Worm (Caenorhabditis elegans): ENCODE data around the gene M110.9.

M110.9 gene

ce11 chrII:8273060-8273459 is 42.0 kb downstream of the M110.9 start:
- TF ChIP-seq tlp-1 (tag; optimal IDR thresholded peaks at IDR 0.05): no peak
- no peak for TF ChIP-seq nhr-76 (tag; optimal IDR thresholded peaks at IDR 0.05)
- no peak for TF ChIP-seq Y116A8C.19 (tag; optimal IDR thresholded peaks at IDR 0.05; ENCODE audit: borderline replicate concordance)
- TF ChIP-seq C34B4.2 (tag; optimal IDR thresholded peaks at IDR 0.05): no peak
- TF ChIP-seq nhr-90 (tag; optimal IDR thresholded peaks at IDR 0.05; ENCODE audit: poor library complexity): no peak
- no peak for TF ChIP-seq nhr-71 (tag; optimal IDR thresholded peaks at IDR 0.05)
- no peak for TF ChIP-seq irx-1 (tag; optimal IDR thresholded peaks at IDR 0.05)
- TF ChIP-seq ceh-82 (tag; optimal IDR thresholded peaks at IDR 0.05): no peak
- TF ChIP-seq ets-5 (GFP tag; IDR thresholded peaks at IDR 0.05): no peak
- no peak for TF ChIP-seq ceh-90 (tag; optimal IDR thresholded peaks at IDR 0.05)
- TF ChIP-seq pax-3 (tag; optimal IDR thresholded peaks at IDR 0.05): no peak
- TF ChIP-seq nhr-84 (tag; optimal IDR thresholded peaks at IDR 0.05): no peak
- TF ChIP-seq nhr-77 (tag; optimal IDR thresholded peaks at IDR 0.05): no peak
- no peak for TF ChIP-seq nhr-12 (tag; optimal IDR thresholded peaks at IDR 0.05)
- no peak for TF ChIP-seq lin-35 (GFP tag; optimal IDR thresholded peaks at IDR 0.05)
- no peak for TF ChIP-seq unc-130 (tag; optimal IDR thresholded peaks at IDR 0.05)

- TF ChIP-seq snpc-4 (tag; optimal IDR thresholded peaks at IDR 0.05): no peak
- TF ChIP-seq nhr-76 (tag; optimal IDR thresholded peaks at IDR 0.05): no peak
- no peak for TF ChIP-seq mep-1 (tag; optimal IDR thresholded peaks at IDR 0.05)
- TF ChIP-seq egl-27 (tag; optimal IDR thresholded peaks at IDR 0.05): no peak
- no peak for TF ChIP-seq hlh-4 (tag; optimal IDR thresholded peaks at IDR 0.05)
- no peak for TF ChIP-seq unc-98 (GFP tag; IDR thresholded peaks at IDR 0.05)
- TF ChIP-seq nhr-90 (tag; optimal IDR thresholded peaks at IDR 0.05; ENCODE audit: poor library complexity): no peak
- TF ChIP-seq dpl-1 (GFP tag; optimal IDR thresholded peaks at IDR 0.05): peak; percentile 88 to 92 (median 90)
- peak; percentile 53 for TF ChIP-seq lin-15B (tag; optimal IDR thresholded peaks at IDR 0.05)
- no peak for TF ChIP-seq nhr-47 (tag; optimal IDR thresholded peaks at IDR 0.05)
- peak; percentile 39 for TF ChIP-seq skn-1 (tag; optimal IDR thresholded peaks at IDR 0.05)
- TF ChIP-seq nhr-20 (tag; optimal IDR thresholded peaks at IDR 0.05): peak; percentile 18
- TF ChIP-seq fkh-8 (tag; optimal IDR thresholded peaks at IDR 0.05): no peak
- no peak for TF ChIP-seq irx-1 (tag; optimal IDR thresholded peaks at IDR 0.05)
- TF ChIP-seq ztf-11 (tag; optimal IDR thresholded peaks at IDR 0.05): no peak
- TF ChIP-seq vab-15 (tag; optimal IDR thresholded peaks at IDR 0.05): no peak
- TF ChIP-seq F16B12.6 (tag; optimal IDR thresholded peaks at IDR 0.05): peak; percentile 78
- TF ChIP-seq ceh-63 (GFP tag; optimal IDR thresholded peaks at IDR 0.05): no peak
- TF ChIP-seq lin-35 (GFP tag; optimal IDR thresholded peaks at IDR 0.05): peak; percentile 91 to 96
- TF ChIP-seq nhr-77 (tag; optimal IDR thresholded peaks at IDR 0.05): no peak
- no peak for TF ChIP-seq aly-2 (tag; optimal IDR thresholded peaks at IDR 0.05)
- TF ChIP-seq pax-3 (tag; optimal IDR thresholded peaks at IDR 0.05): no peak
- peak; percentile 1 for TF ChIP-seq fos-1 (tag; optimal IDR thresholded peaks at IDR 0.05)
- TF ChIP-seq mef-2 (tag; optimal IDR thresholded peaks at IDR 0.05): no peak
- TF ChIP-seq lin-39 (tag; optimal IDR thresholded peaks at IDR 0.05): no peak
- no peak for TF ChIP-seq C34B4.2 (tag; optimal IDR thresholded peaks at IDR 0.05)
- TF ChIP-seq nhr-71 (tag; optimal IDR thresholded peaks at IDR 0.05): peak; percentile 46
- TF ChIP-seq lin-13 (GFP tag; optimal IDR thresholded peaks at IDR 0.05): no peak
- no peak for TF ChIP-seq egl-13 (tag; optimal IDR thresholded peaks at IDR 0.05)
- TF ChIP-seq nhr-19 (GFP tag; conservative IDR thresholded peaks at IDR 0.05): 0 out of 2 replicates have a peak, but pooled peaks have one; percentile 25
- TF ChIP-seq unc-86 (tag; optimal IDR thresholded peaks at IDR 0.05): no peak
- TF ChIP-seq isw-1 (GFP tag; IDR thresholded peaks at IDR 0.05): no peak
- no peak for TF ChIP-seq grh-1 (GFP tag; IDR thresholded peaks at IDR 0.05)
- no peak for TF ChIP-seq unc-130 (tag; optimal IDR thresholded peaks at IDR 0.05)
- no peak for TF ChIP-seq ztf-4 (tag; optimal IDR thresholded peaks at IDR 0.05)
- peak; percentile 4 for TF ChIP-seq tbx-2 (tag; optimal IDR thresholded peaks at IDR 0.05)
- no peak for TF ChIP-seq hpl-2 (GFP tag; optimal IDR thresholded peaks at IDR 0.05)
- TF ChIP-seq snu-23 (GFP tag; optimal IDR thresholded peaks at IDR 0.05): peak; percentile 40
- no peak for TF ChIP-seq tlp-1 (tag; optimal IDR thresholded peaks at IDR 0.05)
- TF ChIP-seq sup-37 (GFP tag; optimal IDR thresholded peaks at IDR 0.05): no peak
- TF ChIP-seq blmp-1 (tag; optimal IDR thresholded peaks at IDR 0.05): peak; percentile 55
- no peak for TF ChIP-seq lin-14 (GFP tag; optimal IDR thresholded peaks at IDR 0.05)
- no peak for TF ChIP-seq lir-3 (tag; optimal IDR thresholded peaks at IDR 0.05; ENCODE audit: poor library complexity)
- TF ChIP-seq xbp-1 (tag; optimal IDR thresholded peaks at IDR 0.05): peak; percentile 13
Observed at ce11 chrII:8276057-8276456, 45.0 kb downstream of the M110.9 start, which contains the start of the genes gei-14 and slc-25A32. Gene gei-14, minus strand, starts transcription at chrII:8276231. Gene slc-25A32, plus strand, starts transcription at chrII:8276298.

All from whole organism, L1 larva.